Fruit fly (Drosophila melanogaster) whole organism, embryonic: Measurements from ENCODE around the gene dachs.

Experiments used
- CG10366 ChIP-seq: fragments of 200-800 bp; sonication (Bioruptor generic); IDR thresholded peaks from 2 replicates; pipeline ENCODE4 v1.3.6; 2022; ENCODE audit warnings: missing biosample characterization, missing genetic modification characterization
- CG10543 ChIP-seq: fragments of 200-800 bp; sonication (Bioruptor generic); optimal IDR thresholded peaks from 3 replicates; lab custom pipeline; 2017; ENCODE audit warnings: missing biosample characterization, mild to moderate bottlenecking, missing genetic modification characterization, moderate library complexity
- CG10565 ChIP-seq: fragments of 200-800 bp; sonication (Bioruptor generic); optimal IDR thresholded peaks from 3 replicates; lab custom pipeline; 2016; ENCODE audit warnings: missing biosample characterization, mild to moderate bottlenecking, missing genetic modification characterization
- CG10979 ChIP-seq: fragments of 200-800 bp; sonication (Bioruptor generic); optimal IDR thresholded peaks from 2 replicates; lab custom pipeline; 2018; ENCODE audit warnings: missing biosample characterization, mild to moderate bottlenecking, missing genetic modification characterization, moderate library complexity
- CG11398 ChIP-seq: fragments of 200-800 bp; sonication (Bioruptor generic); optimal IDR thresholded peaks from 2 replicates; lab custom pipeline; 2016; ENCODE audit warnings: missing biosample characterization, missing genetic modification characterization
- CG11560 ChIP-seq: fragments of 200-800 bp; sonication (Bioruptor generic); IDR thresholded peaks from 3 replicates; pipeline ENCODE4 v1.3.6; 2022; ENCODE audit warnings: missing biosample characterization, missing genetic modification characterization
- CG11723 ChIP-seq: fragments of 200-800 bp; sonication (Bioruptor generic); optimal IDR thresholded peaks from 2 replicates; lab custom pipeline; 2017; ENCODE audit warnings: missing biosample characterization, mild to moderate bottlenecking, missing genetic modification characterization
- CG12236 ChIP-seq: fragments of 200-800 bp; sonication (Bioruptor generic); optimal IDR thresholded peaks from 2 replicates; lab custom pipeline; 2016; ENCODE audit warnings: missing biosample characterization, missing genetic modification characterization
- CG14441 ChIP-seq: fragments of 200-800 bp; sonication (Bioruptor generic); IDR thresholded peaks from 2 replicates; pipeline ENCODE4 v1.3.6; 2022; ENCODE audit warnings: missing biosample characterization, missing genetic modification characterization
- CG16815 ChIP-seq: fragments of 200-800 bp; sonication (Bioruptor generic); optimal IDR thresholded peaks from 3 replicates; lab custom pipeline; 2017; ENCODE audit warnings: missing biosample characterization, mild to moderate bottlenecking, missing genetic modification characterization
- CG17359 ChIP-seq: fragments of 200-800 bp; sonication (Bioruptor generic); optimal IDR thresholded peaks from 3 replicates; lab custom pipeline; 2018; ENCODE audit warnings: missing biosample characterization, mild to moderate bottlenecking, missing genetic modification characterization, moderate library complexity
- CG17361 ChIP-seq: fragments of 200-800 bp; sonication (Bioruptor generic); IDR thresholded peaks from 3 replicates; pipeline ENCODE4 v1.3.6; 2022; ENCODE audit warnings: missing biosample characterization, missing genetic modification characterization
- CG2116 ChIP-seq: fragments of 200-800 bp; sonication (Bioruptor generic); optimal IDR thresholded peaks from 3 replicates; lab custom pipeline; 2018; ENCODE audit warnings: missing biosample characterization, mild to moderate bottlenecking, missing genetic modification characterization
- CG2202 ChIP-seq: fragments of 200-800 bp; sonication (Bioruptor generic); optimal IDR thresholded peaks from 2 replicates; lab custom pipeline; 2018; ENCODE audit warnings: missing biosample characterization, mild to moderate bottlenecking, missing genetic modification characterization
- CG3065 ChIP-seq: fragments of 200-800 bp; sonication (Bioruptor generic); optimal IDR thresholded peaks from 2 replicates; lab custom pipeline; 2016; ENCODE audit warnings: missing biosample characterization, missing genetic modification characterization
- CG32532 ChIP-seq: fragments of 200-800 bp; sonication (Bioruptor generic); IDR thresholded peaks from 2 replicates; pipeline ENCODE4 v1.3.6; 2022; ENCODE audit warnings: missing biosample characterization, missing genetic modification characterization
- CG4854 ChIP-seq: fragments of 200-800 bp; sonication (Bioruptor generic); optimal IDR thresholded peaks from 2 replicates; lab custom pipeline; 2016; ENCODE audit warnings: missing biosample characterization, missing genetic modification characterization, inconsistent platforms
- CG7271 ChIP-seq: fragments of 200-800 bp; sonication (Bioruptor generic); optimal IDR thresholded peaks from 2 replicates; lab custom pipeline; 2018; ENCODE audit warnings: missing biosample characterization, mild to moderate bottlenecking, missing genetic modification characterization, moderate library complexity
- CG8089 ChIP-seq: fragments of 200-800 bp; sonication (Bioruptor generic); optimal IDR thresholded peaks from 3 replicates; lab custom pipeline; 2016; ENCODE audit warnings: missing biosample characterization, missing genetic modification characterization
- CG8478 ChIP-seq: fragments of >200 bp; optimal IDR thresholded peaks from 2 replicates; lab custom pipeline; 2018
- CG9437 ChIP-seq: fragments of 200-800 bp; sonication (Bioruptor generic); optimal IDR thresholded peaks from 2 replicates; lab custom pipeline; 2018; ENCODE audit warnings: missing biosample characterization, mild to moderate bottlenecking, missing genetic modification characterization
- CoRest ChIP-seq: fragments of 200-800 bp; sonication (Bioruptor generic); optimal IDR thresholded peaks from 3 replicates; lab custom pipeline; 2018; ENCODE audit warnings: missing biosample characterization, mild to moderate bottlenecking, missing genetic modification characterization, moderate library complexity
- Dref ChIP-seq: fragments of 200-800 bp; sonication (Bioruptor generic); IDR thresholded peaks from 2 replicates; pipeline ENCODE4 v1.3.6; 2022; ENCODE audit warnings: missing biosample characterization, missing genetic modification characterization
- Ets97D ChIP-seq: fragments of 200-800 bp; sonication (Bioruptor generic); optimal IDR thresholded peaks from 3 replicates; lab custom pipeline; 2016; ENCODE audit warnings: missing biosample characterization, missing genetic modification characterization
- Gsc ChIP-seq: fragments of 200-800 bp; sonication (Bioruptor generic); IDR thresholded peaks from 2 replicates; pipeline ENCODE4 v1.3.6; 2022; ENCODE audit warnings: missing biosample characterization, missing genetic modification characterization
- Neu2 ChIP-seq: fragments of 200-800 bp; sonication (Bioruptor generic); optimal IDR thresholded peaks from 3 replicates; lab custom pipeline; 2016; ENCODE audit warnings: missing biosample characterization, missing genetic modification characterization, borderline replicate concordance
- Pdp1 ChIP-seq, 2 experiments: fragments of 200-800 bp; sonication (Bioruptor generic); optimal IDR thresholded peaks; 3 replicates each; lab custom pipeline; 2016; ENCODE audit warnings: missing biosample characterization in 2 of 2, missing genetic modification characterization in 2 of 2, mild to moderate bottlenecking in 1 of 2, moderate library complexity in 1 of 2
- chinmo ChIP-seq: fragments of 200-800 bp; sonication (Bioruptor generic); IDR thresholded peaks from 4 replicates; pipeline ENCODE4 v1.3.6; 2022; ENCODE audit warnings: missing biosample characterization, missing genetic modification characterization; ENCODE audit not compliant: partially characterized antibody
- crol ChIP-seq: fragments of 200-800 bp; sonication (Bioruptor generic); IDR thresholded peaks from 2 replicates; pipeline ENCODE4 v1.3.6; 2022; ENCODE audit warnings: missing biosample characterization, missing genetic modification characterization
- dati ChIP-seq: fragments of 200-800 bp; sonication (Bioruptor generic); IDR thresholded peaks from 2 replicates; pipeline ENCODE4 v1.3.6; 2022; ENCODE audit warnings: missing biosample characterization, missing genetic modification characterization
- en ChIP-seq: fragments of 200-800 bp; sonication (Bioruptor generic); optimal IDR thresholded peaks from 2 replicates; lab custom pipeline; 2016; ENCODE audit warnings: missing biosample characterization, missing genetic modification characterization
- gcm2 ChIP-seq: fragments of 200-800 bp; sonication (Bioruptor generic); optimal IDR thresholded peaks from 2 replicates; lab custom pipeline; 2016; ENCODE audit warnings: missing biosample characterization, missing genetic modification characterization
- gt ChIP-seq: fragments of 200-800 bp; sonication (Bioruptor generic); IDR thresholded peaks from 2 replicates; pipeline ENCODE4 v1.3.6; 2022; ENCODE audit warnings: missing biosample characterization, missing genetic modification characterization
- hbn ChIP-seq: fragments of 200-800 bp; sonication (Bioruptor generic); IDR thresholded peaks from 2 replicates; pipeline ENCODE4 v1.3.6; 2022; ENCODE audit warnings: missing biosample characterization, missing genetic modification characterization; ENCODE audit not compliant: partially characterized antibody
- lab ChIP-seq: fragments of 200-800 bp; sonication (Bioruptor generic); optimal IDR thresholded peaks from 3 replicates; lab custom pipeline; 2017; ENCODE audit warnings: missing biosample characterization, missing genetic modification characterization, mild to moderate bottlenecking, moderate library complexity, missing genetic modification reagents
- lbe ChIP-seq: fragments of 200-800 bp; sonication (Bioruptor generic); optimal IDR thresholded peaks from 2 replicates; lab custom pipeline; 2016; ENCODE audit warnings: missing biosample characterization, mild to moderate bottlenecking, missing genetic modification characterization
- lmd ChIP-seq: fragments of 200-800 bp; sonication (Bioruptor generic); IDR thresholded peaks from 2 replicates; pipeline ENCODE4 v1.3.6; 2022; ENCODE audit warnings: missing biosample characterization, missing genetic modification characterization
- maf-S ChIP-seq: fragments of 200-800 bp; sonication (Bioruptor generic); optimal IDR thresholded peaks from 2 replicates; lab custom pipeline; 2016; ENCODE audit warnings: missing biosample characterization, missing genetic modification characterization
- prd ChIP-seq, 3 experiments: fragments of >200 bp in 2 of 3; fragments of 200-800 bp in 1 of 3; sonication (Bioruptor generic) in 1 of 3; optimal IDR thresholded peaks in 2 of 3; IDR thresholded peaks in 1 of 3; 2 replicates in 2 of 3; 3 replicates in 1 of 3; pipeline versions ENCODE4 v1.3.6 to Lab custom; 2017 to 2022; ENCODE audit warnings: missing biosample characterization in 1 of 3, missing genetic modification characterization in 1 of 3
- sc ChIP-seq, 3 experiments: fragments of >200 bp in 2 of 3; fragments of 200-800 bp in 1 of 3; sonication (Bioruptor generic) in 1 of 3; optimal IDR thresholded peaks; 2 replicates in 2 of 3; 3 replicates in 1 of 3; lab custom pipeline; 2017; ENCODE audit warnings: mild to moderate bottlenecking in 1 of 3, missing biosample characterization in 1 of 3, missing genetic modification characterization in 1 of 3, missing genetic modification reagents in 1 of 3
- sens-2 ChIP-seq: fragments of 200-800 bp; sonication (Bioruptor generic); IDR thresholded peaks from 2 replicates; pipeline ENCODE4 v1.3.6; 2022; ENCODE audit warnings: missing biosample characterization, missing genetic modification characterization
- slou ChIP-seq: fragments of 200-800 bp; sonication (Bioruptor generic); optimal IDR thresholded peaks from 3 replicates; lab custom pipeline; 2016; ENCODE audit warnings: missing biosample characterization, missing genetic modification characterization
- so ChIP-seq: fragments of 200-800 bp; sonication (Bioruptor generic); IDR thresholded peaks from 3 replicates; pipeline ENCODE4 v1.3.6; 2022; ENCODE audit warnings: missing biosample characterization, missing genetic modification characterization
- sr ChIP-seq: fragments of 200-800 bp; sonication (Bioruptor generic); IDR thresholded peaks from 3 replicates; pipeline ENCODE4 v1.3.6; 2022; ENCODE audit warnings: missing biosample characterization, missing genetic modification characterization
- sug ChIP-seq: fragments of 200-800 bp; optimal IDR thresholded peaks from 2 replicates; lab custom pipeline; 2019; ENCODE audit warnings: missing biosample characterization, mild to moderate bottlenecking, missing genetic modification characterization, moderate library complexity
- usp ChIP-seq: fragments of >200 bp; optimal IDR thresholded peaks from 2 replicates; lab custom pipeline; 2017; ENCODE audit warnings: missing biosample characterization, missing genetic modification characterization
- wor ChIP-seq: fragments of 200-800 bp; sonication (Bioruptor generic); IDR thresholded peaks from 2 replicates; pipeline ENCODE4 v1.3.6; 2022; ENCODE audit warnings: missing biosample characterization, missing genetic modification characterization
- zen2 ChIP-seq: fragments of 200-800 bp; sonication (Bioruptor generic); IDR thresholded peaks from 3 replicates; pipeline ENCODE4 v1.3.6; 2022; ENCODE audit warnings: missing biosample characterization, missing genetic modification characterization; ENCODE audit not compliant: partially characterized antibody

The dachs gene

dm6 chr2L:8463144-8464106 is 3.2 kb upstream of the dachs start, which contains the start of gene Agpat2 (continued):
- TF ChIP-seq prd (optimal IDR thresholded peaks at IDR 0.05; lab: Kevin White, UChicago) (no peak), prd (GFP tag; IDR thresholded peaks at IDR 0.05; lab: Robert Waterston, UW) (peak; percentile 80), sr (GFP tag; lab: Robert Waterston, UW) (0 out of 3 replicates have a peak, but pooled peaks have one; percentile 9), hbn (no peak), CG2202 (peak; percentile 69), CG4854 (GFP tag; lab: Kevin White, UChicago) (peak; percentile 56), CG10979 (peak; percentile 89), zen2 (no peak), lbe (GFP tag; lab: Kevin White, UChicago) (peak; percentile 53), wor (GFP tag; lab: Robert Waterston, UW) (peak; percentile 68), gcm2 (GFP tag; lab: Kevin White, UChicago) (peak; percentile 35), dati (GFP tag; lab: Robert Waterston, UW) (no peak), lmd (peak; percentile 83), CG8089 (GFP tag; lab: Kevin White, UChicago) (peak; percentile 77), Neu2 (GFP tag; lab: Kevin White, UChicago) (peak; percentile 41), en (GFP tag; lab: Kevin White, UChicago) (peak; percentile 67), CG8478 (lab: Kevin White, UChicago) (no peak), so (GFP tag; lab: Robert Waterston, UW) (peak; percentile 67; the same call in 1 of the 3 replicates), lab (GFP tag; lab: Kevin White, UChicago) (peak; percentile 93), usp (GFP tag; lab: Kevin White, UChicago) (no peak), CG7271 (tag; lab: Kevin White, UChicago) (peak; percentile 43), CG17361 (peak; percentile 87), CG3065 (no peak), sug (tag; lab: Kevin White, UChicago) (peak; percentile 17), CoRest (tag; lab: Kevin White, UChicago) (peak; percentile 87), CG9437 (peak; percentile 61), CG11723 (GFP tag; lab: Kevin White, UChicago) (peak; percentile 64), sens-2 (GFP tag; lab: Robert Waterston, UW) (peak; percentile 74), Pdp1 (GFP tag; optimal IDR thresholded peaks at IDR 0.05; lab: Kevin White, UChicago) (peak; percentile 68 to 78), chinmo (GFP tag; lab: Robert Waterston, UW) (0 out of 4 replicates have a peak, but pooled peaks have one; percentile 14), slou (GFP tag; lab: Kevin White, UChicago) (peak; percentile 86), sc (optimal IDR thresholded peaks at IDR 0.05; lab: Kevin White, UChicago) (no peak), sc (GFP tag; optimal IDR thresholded peaks at IDR 0.05; lab: Kevin White, UChicago) (peak; percentile 80), CG12236 (GFP tag; lab: Kevin White, UChicago) (peak; percentile 59), CG16815 (GFP tag; lab: Kevin White, UChicago) (peak; percentile 69)

dm6 chr2L:8464107-8464582 is 2.5 kb upstream of the dachs start, which contains the start of gene prg:
TSS of gene prg (plus strand) at chr2L:8464488.
- TF ChIP-seq CG17359 (tag; lab: Kevin White, UChicago), result peak; percentile 54
- TF ChIP-seq crol (GFP tag; lab: Robert Waterston, UW), result no peak
- peak; percentile 72 for TF ChIP-seq CG10543 (GFP tag; lab: Kevin White, UChicago)
- no peak for TF ChIP-seq gt (GFP tag; lab: Robert Waterston, UW)
- peak; percentile 53; the same call in 1 of the 2 replicates for TF ChIP-seq CG32532 (GFP tag; lab: Robert Waterston, UW)
- TF ChIP-seq Dref (GFP tag; lab: Robert Waterston, UW), result peak; percentile 95
- TF ChIP-seq CG11398, result peak; percentile 3
- peak; percentile 44 for TF ChIP-seq Ets97D (GFP tag; lab: Kevin White, UChicago)
- TF ChIP-seq CG11560 (tag; lab: Robert Waterston, UW), result no peak
- peak; percentile 48; the same call in 1 of the 2 replicates for TF ChIP-seq CG14441 (GFP tag; lab: Robert Waterston, UW)
- peak; percentile 64 for TF ChIP-seq lbe (GFP tag; lab: Kevin White, UChicago)
- no peak for TF ChIP-seq CG10565 (GFP tag; lab: Kevin White, UChicago)
- peak; percentile 51 for TF ChIP-seq maf-S (GFP tag; lab: Kevin White, UChicago)
- no peak for TF ChIP-seq Gsc (GFP tag; lab: Robert Waterston, UW)
- peak; percentile 75 for TF ChIP-seq CG2116 (GFP tag; lab: Kevin White, UChicago)
- peak; percentile 47 for TF ChIP-seq CG10366
